Worm (Caenorhabditis elegans): ENCODE data around the gene hsp-60.

The hsp-60 gene

DNA sequence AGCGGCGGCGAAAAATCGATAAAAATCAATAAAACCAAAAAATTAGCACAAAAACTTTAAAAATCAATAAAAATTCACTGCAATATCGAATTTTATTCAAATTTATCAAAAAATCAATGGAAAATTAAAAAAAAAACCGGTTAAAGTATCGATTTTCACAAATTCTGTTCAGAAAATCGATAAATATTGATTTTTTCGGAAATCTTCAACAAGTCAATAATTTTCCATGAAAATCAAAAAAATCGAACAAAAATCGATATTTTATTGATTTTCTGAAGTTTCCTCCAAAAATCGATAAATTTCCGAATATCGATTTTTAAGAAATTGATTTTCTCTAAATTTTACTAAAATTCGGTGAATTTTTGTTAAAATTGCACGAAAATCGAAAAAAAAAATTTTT lies 41.0 kb upstream of the hsp-60 start:
- no peak for TF ChIP-seq B0336.3 (GFP tag; IDR thresholded peaks at IDR 0.05)
- TF ChIP-seq madf-3 (GFP tag; IDR thresholded peaks at IDR 0.05): no peak
- no peak for TF ChIP-seq him-1 (tag; optimal IDR thresholded peaks at IDR 0.05)
- TF ChIP-seq ztf-6 (GFP tag; IDR thresholded peaks at IDR 0.05): no peak
- TF ChIP-seq unc-62 (GFP tag; optimal IDR thresholded peaks at IDR 0.05): no peak
- no peak for TF ChIP-seq snpc-1.3 (tag; optimal IDR thresholded peaks at IDR 0.05; ENCODE audit: insufficient read depth)
- TF ChIP-seq nhr-80 (tag; optimal IDR thresholded peaks at IDR 0.05): no peak
- TF ChIP-seq B0035.1 (tag; optimal IDR thresholded peaks at IDR 0.05): no peak
- TF ChIP-seq ceh-79 (tag; optimal IDR thresholded peaks at IDR 0.05): no peak
- TF ChIP-seq attf-5 (GFP tag; optimal IDR thresholded peaks at IDR 0.05): no peak
- TF ChIP-seq tlf-1 (GFP tag; optimal IDR thresholded peaks at IDR 0.05): no peak
- no peak for TF ChIP-seq ceh-100 (GFP tag; IDR thresholded peaks at IDR 0.05)
- no peak for TF ChIP-seq die-1 (tag; optimal IDR thresholded peaks at IDR 0.05)
- TF ChIP-seq madf-8 (GFP tag; conservative IDR thresholded peaks at IDR 0.05): no peak
- no peak for TF ChIP-seq let-607 (tag; optimal IDR thresholded peaks at IDR 0.05)
- no peak for TF ChIP-seq hsf-1 (GFP tag; IDR thresholded peaks at IDR 0.05)
- no peak for TF ChIP-seq D2030.7 (GFP tag; IDR thresholded peaks at IDR 0.05)
- TF ChIP-seq pbrm-1 (GFP tag; IDR thresholded peaks at IDR 0.05): no peak
- no peak for TF ChIP-seq bed-2 (GFP tag; IDR thresholded peaks at IDR 0.05)

ce11 chrIII:1579001-1579400 lies 40.5 kb upstream of the hsp-60 start:
- TF ChIP-seq bed-1 (GFP tag; IDR thresholded peaks at IDR 0.05): no peak
- TF ChIP-seq ceh-100 (GFP tag; IDR thresholded peaks at IDR 0.05): no peak
- no peak for TF ChIP-seq hsf-1 (GFP tag; IDR thresholded peaks at IDR 0.05)
- peak; percentile 54; the same call in 1 of the 2 replicates for TF ChIP-seq zfh-2 (GFP tag; conservative IDR thresholded peaks at IDR 0.05)
- TF ChIP-seq ZK185.1 (tag; optimal IDR thresholded peaks at IDR 0.05; ENCODE audit: poor library complexity, severe bottlenecking): no peak
- no peak for TF ChIP-seq chd-7 (tag; optimal IDR thresholded peaks at IDR 0.05)
- no peak for TF ChIP-seq C17E4.6 (GFP tag; IDR thresholded peaks at IDR 0.05)

ce11 chrIII:1580142-1580541 lies 39.4 kb upstream of the hsp-60 start:
- no peak for TF ChIP-seq zim-3 (tag; optimal IDR thresholded peaks at IDR 0.05)
- no peak for TF ChIP-seq ztf-3 (GFP tag; optimal IDR thresholded peaks at IDR 0.05)
- no peak for TF ChIP-seq akir-1 (GFP tag; optimal IDR thresholded peaks at IDR 0.05)
- no peak for TF ChIP-seq F49E8.2 (tag; optimal IDR thresholded peaks at IDR 0.05; ENCODE audit: insufficient read depth)
- no peak for TF ChIP-seq pha-4 (tag; optimal IDR thresholded peaks at IDR 0.05)
- no peak for TF ChIP-seq ztf-6 (GFP tag; IDR thresholded peaks at IDR 0.05)

DNA sequence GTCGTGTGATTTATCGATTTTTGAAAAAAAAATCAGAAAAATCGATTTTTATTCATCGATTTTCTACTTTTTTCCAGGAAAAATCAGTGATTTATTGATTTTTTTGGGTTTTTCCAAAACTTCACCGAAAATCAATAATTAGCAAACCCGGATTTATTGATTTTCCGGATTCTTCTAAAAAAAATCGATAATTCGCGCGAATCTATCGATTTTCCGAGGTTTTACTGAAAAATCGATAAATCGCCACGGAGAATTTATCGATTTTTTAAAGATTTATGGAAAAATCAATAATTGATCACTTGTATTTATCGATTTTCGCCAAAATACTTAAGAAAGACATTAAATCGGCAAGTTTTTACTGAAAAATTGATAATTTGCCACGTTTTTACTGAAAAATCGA lies 36.0 kb upstream of the hsp-60 start:
- no peak for TF ChIP-seq nhr-80 (tag; optimal IDR thresholded peaks at IDR 0.05)
- TF ChIP-seq repo-1 (tag; optimal IDR thresholded peaks at IDR 0.05): no peak
- no peak for TF ChIP-seq snpc-1.3 (tag; optimal IDR thresholded peaks at IDR 0.05; ENCODE audit: insufficient read depth)
- no peak for TF ChIP-seq snpc-4 (GFP tag; optimal IDR thresholded peaks at IDR 0.05)
- TF ChIP-seq snpc-4 (tag; optimal IDR thresholded peaks at IDR 0.05): no peak
- no peak for TF ChIP-seq chd-7 (tag; optimal IDR thresholded peaks at IDR 0.05)
- no peak for TF ChIP-seq madf-10 (tag; optimal IDR thresholded peaks at IDR 0.05)
- TF ChIP-seq lin-54 (GFP tag; optimal IDR thresholded peaks at IDR 0.05): no peak
- TF ChIP-seq K12H6.12 (tag; optimal IDR thresholded peaks at IDR 0.05): no peak
- no peak for TF ChIP-seq C17E4.6 (GFP tag; IDR thresholded peaks at IDR 0.05)
- TF ChIP-seq unc-130 (GFP tag; optimal IDR thresholded peaks at IDR 0.05): no peak
- no peak for TF ChIP-seq lin-40 (tag; optimal IDR thresholded peaks at IDR 0.05)
- TF ChIP-seq ceh-91 (GFP tag; IDR thresholded peaks at IDR 0.05): no peak
- TF ChIP-seq ztf-6 (GFP tag; IDR thresholded peaks at IDR 0.05): no peak

Data from whole organism, young adult.